Fruit fly (Drosophila melanogaster): ENCODE results near the gene CG16826.

Gene CG16826

DNA sequence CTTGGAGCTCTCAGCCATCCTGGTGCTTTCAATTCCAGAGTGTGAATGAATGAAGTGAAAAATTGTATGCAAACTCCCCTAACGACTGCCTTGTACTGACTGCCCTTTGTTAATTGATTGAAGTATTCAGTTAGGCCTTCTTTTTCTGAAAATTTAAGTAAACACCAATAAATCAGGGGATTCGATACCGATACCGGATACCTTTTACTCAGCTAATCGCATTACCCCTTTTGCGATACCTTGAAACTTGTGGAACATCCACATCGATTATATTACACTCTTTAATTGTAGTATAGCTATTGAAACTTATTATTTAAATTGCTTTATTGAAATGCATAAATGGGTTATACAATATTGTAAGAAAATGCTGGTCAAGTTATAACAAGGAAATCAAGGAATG lies 48.5 kb downstream of the CG16826 start, which contains the start of gene CG16957:
TSS of gene CG16957 (minus strand) at position 101 of the 400 bp plus-strand sequence.
- no peak for TF ChIP-seq CG13204 (GFP tag; optimal IDR thresholded peaks at IDR 0.05)
- no peak for TF ChIP-seq Snoo (tag; optimal IDR thresholded peaks at IDR 0.05)
- no peak for TF ChIP-seq CG8301 (tag; optimal IDR thresholded peaks at IDR 0.05)
- TF ChIP-seq rn (GFP tag; IDR thresholded peaks at IDR 0.05): no peak
- no peak for TF ChIP-seq CG17806 (tag; optimal IDR thresholded peaks at IDR 0.05)

DNA sequence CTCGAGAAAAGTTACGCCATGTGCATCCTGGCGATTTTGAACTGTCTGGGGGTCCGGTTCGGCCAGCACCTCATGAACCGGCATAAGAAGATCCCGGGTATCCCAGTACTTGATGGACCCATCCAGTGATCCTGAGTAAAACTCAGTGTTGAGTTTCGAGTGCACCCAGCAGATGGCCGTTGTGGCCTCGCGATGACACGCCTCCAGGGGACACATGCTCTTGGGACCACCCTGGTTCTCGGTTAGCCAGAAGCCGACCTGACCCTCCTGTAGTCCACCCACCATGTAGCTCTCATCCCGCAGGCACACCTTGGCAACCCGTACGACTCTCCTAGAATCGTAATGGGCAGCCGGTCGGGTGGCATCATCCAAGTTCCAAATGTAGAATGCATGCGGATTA lies 49.8 kb downstream of the CG16826 start:
- TF ChIP-seq CG13204 (GFP tag; optimal IDR thresholded peaks at IDR 0.05) (no peak), Ets98B (GFP tag; IDR thresholded peaks at IDR 0.05) (no peak), CG8159 (tag; optimal IDR thresholded peaks at IDR 0.05) (no peak), CG14655 (GFP tag; optimal IDR thresholded peaks at IDR 0.05) (no peak), gl (tag; optimal IDR thresholded peaks at IDR 0.05) (no peak), rn (GFP tag; IDR thresholded peaks at IDR 0.05) (no peak), CG12605 (GFP tag; IDR thresholded peaks at IDR 0.05) (no peak), D1 (tag; optimal IDR thresholded peaks at IDR 0.05) (no peak), fd96Ca (GFP tag; IDR thresholded peaks at IDR 0.05) (no peak), CG32121 (GFP tag; IDR thresholded peaks at IDR 0.05) (no peak), CG9948 (tag; optimal IDR thresholded peaks at IDR 0.05) (no peak), CG8301 (tag; optimal IDR thresholded peaks at IDR 0.05) (no peak), CG15710 (tag; optimal IDR thresholded peaks at IDR 0.05) (no peak), CG4496 (GFP tag; IDR thresholded peaks at IDR 0.05) (no peak), CG10348 (GFP tag; IDR thresholded peaks at IDR 0.05) (no peak)
